Fruit fly (Drosophila melanogaster): ENCODE measurements around the gene gammaSnap2.

Gene gammaSnap2

dm6 chr3R:10087206-10087927, 33.8 kb downstream of the gammaSnap2 start (continued):
- TF ChIP-seq cas (GFP tag; IDR thresholded peaks at IDR 0.05) (no peak), az2 (GFP tag; optimal IDR thresholded peaks at IDR 0.05) (peak; percentile 68), Ada2b (GFP tag; IDR thresholded peaks at IDR 0.05) (peak; percentile 71), CG7963 (GFP tag; IDR thresholded peaks at IDR 0.05; ENCODE audit: partially characterized antibody) (no peak), row (GFP tag; IDR thresholded peaks at IDR 0.05) (peak; percentile 66), Drgx (GFP tag; IDR thresholded peaks at IDR 0.05) (peak; percentile 88), MESR4 (GFP tag; optimal IDR thresholded peaks at IDR 0.05) (no peak), mirr (GFP tag; optimal IDR thresholded peaks at IDR 0.05) (peak; percentile 45), z (GFP tag; IDR thresholded peaks at IDR 0.05) (no peak), CG17359 (tag; optimal IDR thresholded peaks at IDR 0.05) (peak; percentile 62), CG15514 (GFP tag; optimal IDR thresholded peaks at IDR 0.05) (peak; percentile 65), CG12155 (GFP tag; optimal IDR thresholded peaks at IDR 0.05) (peak; percentile 61), Fer2 (tag; optimal IDR thresholded peaks at IDR 0.05) (no peak), Side (GFP tag; optimal IDR thresholded peaks at IDR 0.05) (peak; percentile 84), CTCF (GFP tag; optimal IDR thresholded peaks at IDR 0.05) (no peak), tio (GFP tag; optimal IDR thresholded peaks at IDR 0.05) (peak; percentile 64), nerfin-1 (tag; optimal IDR thresholded peaks at IDR 0.05) (no peak), eyg (GFP tag; optimal IDR thresholded peaks at IDR 0.05) (peak; percentile 1), H15 (GFP tag; IDR thresholded peaks at IDR 0.05) (peak; percentile 62; the same call in 1 of the 3 replicates), CG10565 (GFP tag; optimal IDR thresholded peaks at IDR 0.05) (no peak), CG11504 (tag; optimal IDR thresholded peaks at IDR 0.05) (peak; percentile 67), Six4 (GFP tag; optimal IDR thresholded peaks at IDR 0.05) (peak; percentile 57), Pdp1 (GFP tag; optimal IDR thresholded peaks at IDR 0.05) (peak; percentile 62 to 79), sim (GFP tag; IDR thresholded peaks at IDR 0.05) (no peak), Xrp1 (GFP tag; IDR thresholded peaks at IDR 0.05) (peak; percentile 74), CG14014 (GFP tag; IDR thresholded peaks at IDR 0.05) (peak; percentile 61), Nf-YB (GFP tag; optimal IDR thresholded peaks at IDR 0.05) (peak; percentile 11), CG12299 (tag; optimal IDR thresholded peaks at IDR 0.05) (no peak), zf30C (GFP tag; optimal IDR thresholded peaks at IDR 0.05) (no peak), ato (GFP tag; IDR thresholded peaks at IDR 0.05; ENCODE audit: partially characterized antibody) (no peak), tap (tag; optimal IDR thresholded peaks at IDR 0.05) (no peak), CG17186 (GFP tag; optimal IDR thresholded peaks at IDR 0.05) (no peak), lilli (GFP tag; optimal IDR thresholded peaks at IDR 0.05) (peak; percentile 77), Max (GFP tag; optimal IDR thresholded peaks at IDR 0.05) (peak; percentile 50), CG18011 (GFP tag; optimal IDR thresholded peaks at IDR 0.05) (peak; percentile 60), Hr51 (GFP tag; optimal IDR thresholded peaks at IDR 0.05) (peak; percentile 44 to 59), CG2199 (GFP tag; IDR thresholded peaks at IDR 0.05) (0 out of 3 replicates have a peak, but pooled peaks have one; percentile 33), Dp (GFP tag; optimal IDR thresholded peaks at IDR 0.05) (no peak), CG13296 (GFP tag; optimal IDR thresholded peaks at IDR 0.05) (no peak), CG10274 (GFP tag; optimal IDR thresholded peaks at IDR 0.05) (no peak), MTF-1 (GFP tag; optimal IDR thresholded peaks at IDR 0.05; ENCODE audit: borderline replicate concordance) (no peak), ham (GFP tag; IDR thresholded peaks at IDR 0.05) (no peak), Abd-B (GFP tag; optimal IDR thresholded peaks at IDR 0.05) (peak; percentile 61), CG33557 (GFP tag; optimal IDR thresholded peaks at IDR 0.05) (no peak), psq (GFP tag; optimal IDR thresholded peaks at IDR 0.05) (peak; percentile 80), salm (tag; optimal IDR thresholded peaks at IDR 0.05) (no peak), sima (GFP tag; optimal IDR thresholded peaks at IDR 0.05) (no peak), Stat92E (GFP tag; optimal IDR thresholded peaks at IDR 0.05) (no peak), run (tag; optimal IDR thresholded peaks at IDR 0.05) (no peak)

Measured in whole organism, embryonic.